Worm (Caenorhabditis elegans) whole organism, L4/young adult: ENCODE results near the gene sft-1.
A peak's percentile ranks its signal among the peaks of the same experiment; 100 is the strongest.

Source experiments
- W03F9.2 ChIP-seq: fragments of 150-350 bp; optimal IDR thresholded peaks from 2 replicates; lab custom pipeline; 2014; ENCODE audit warnings: missing biosample characterization, missing genetic modification characterization
- dao-5 ChIP-seq: sonication (generic microtip); optimal IDR thresholded peaks from 2 replicates; lab custom pipeline; 2016; ENCODE audit warnings: missing genotype, missing genetic modification characterization, moderate library complexity, missing compliant biosample characterization
- him-1 ChIP-seq: sonication (generic microtip); optimal IDR thresholded peaks from 2 replicates; lab custom pipeline; 2016; ENCODE audit warnings: missing genotype, missing genetic modification reagents, missing genetic modification characterization, missing compliant biosample characterization

sft-1 gene

DNA sequence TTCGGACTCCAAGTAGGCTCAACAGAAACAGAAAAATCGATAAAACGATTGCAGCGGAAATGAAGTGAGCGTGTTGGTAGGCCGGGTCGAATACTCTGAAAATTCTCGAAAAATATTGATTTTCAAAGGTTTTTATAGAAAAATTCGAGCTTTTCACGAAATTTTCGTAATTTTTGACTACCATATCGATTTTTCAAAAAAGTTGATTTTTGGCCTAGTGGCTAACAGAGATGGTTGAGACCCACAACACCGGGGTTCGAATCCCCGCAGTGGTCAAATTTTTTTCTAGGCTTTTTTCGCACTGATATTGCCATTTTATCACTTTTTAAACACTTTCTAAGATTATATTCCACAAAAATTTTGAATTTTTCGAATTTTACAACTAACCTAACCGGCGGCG lies 22.3 kb downstream of the sft-1 start:
- TF ChIP-seq W03F9.2 (tag; lab: Kevin White, UChicago) (no peak), dao-5 (tag; lab: Kevin White, UChicago) (no peak), him-1 (tag; lab: Kevin White, UChicago) (no peak)

DNA sequence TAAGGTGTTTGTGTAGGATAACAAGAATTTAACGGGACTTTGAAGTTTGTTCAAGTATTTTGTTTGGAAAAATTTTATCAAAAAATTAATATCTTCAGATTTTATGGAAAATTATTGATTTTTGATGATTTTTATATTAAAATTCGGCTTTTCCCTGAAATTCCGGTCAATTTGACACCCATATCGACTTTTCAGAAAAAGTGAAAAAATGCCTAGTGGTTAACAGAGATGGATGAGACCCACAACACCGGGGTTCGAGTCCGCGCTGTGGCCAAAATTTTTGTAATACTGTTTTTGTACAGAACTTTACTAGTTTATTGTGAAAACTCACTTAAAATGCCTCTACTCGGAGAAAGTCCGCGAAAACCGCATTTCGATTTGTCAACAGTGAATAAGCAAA lies 23.1 kb downstream of the sft-1 start:
- TF ChIP-seq him-1 (tag; lab: Kevin White, UChicago) = no peak
- TF ChIP-seq W03F9.2 (tag; lab: Kevin White, UChicago) = no peak
- no peak for TF ChIP-seq dao-5 (tag; lab: Kevin White, UChicago)

DNA sequence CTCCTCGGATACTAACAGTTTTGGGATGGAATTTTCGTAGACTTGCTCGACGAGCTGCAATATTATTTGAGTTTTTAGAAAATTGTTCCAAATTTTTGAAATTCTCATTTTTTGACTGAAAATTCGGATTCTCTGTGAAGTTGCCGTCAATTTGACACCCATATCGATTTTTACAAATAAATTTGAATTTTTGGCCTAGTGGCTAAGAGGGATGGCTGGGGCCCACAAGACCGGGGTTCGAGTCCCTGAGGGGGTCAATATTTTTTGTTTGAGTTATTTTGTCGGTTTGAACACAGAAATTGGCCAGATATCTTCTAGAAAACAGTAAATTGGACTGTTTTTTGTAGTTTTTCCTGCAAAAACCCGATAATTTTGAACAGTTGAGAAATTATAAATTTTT lies 24.1 kb downstream of the sft-1 start:
- TF ChIP-seq W03F9.2 (tag; lab: Kevin White, UChicago) = no peak
- TF ChIP-seq dao-5 (tag; lab: Kevin White, UChicago) = no peak
- TF ChIP-seq him-1 (tag; lab: Kevin White, UChicago) = no peak

DNA sequence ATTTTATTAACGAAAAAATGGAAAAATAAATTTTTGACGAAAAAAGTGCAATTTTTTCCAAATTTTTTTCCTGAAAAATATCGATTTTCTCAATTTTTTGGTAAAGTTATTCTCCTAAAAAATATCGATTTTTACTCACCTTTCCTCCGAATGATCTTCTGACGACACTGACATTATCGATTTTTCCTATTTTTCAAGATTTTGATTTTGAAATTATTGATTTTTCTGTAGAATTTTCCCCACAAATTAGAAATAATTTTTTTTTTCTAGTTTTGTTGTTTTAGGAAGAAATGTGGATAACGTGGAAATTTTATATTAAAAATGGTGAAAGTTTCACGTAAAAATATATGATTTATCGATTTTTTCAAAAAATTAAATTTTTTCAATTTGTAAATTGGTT lies 25.1 kb downstream of the sft-1 start:
- TF ChIP-seq W03F9.2 (tag; lab: Kevin White, UChicago) = no peak
- no peak for TF ChIP-seq him-1 (tag; lab: Kevin White, UChicago)

DNA sequence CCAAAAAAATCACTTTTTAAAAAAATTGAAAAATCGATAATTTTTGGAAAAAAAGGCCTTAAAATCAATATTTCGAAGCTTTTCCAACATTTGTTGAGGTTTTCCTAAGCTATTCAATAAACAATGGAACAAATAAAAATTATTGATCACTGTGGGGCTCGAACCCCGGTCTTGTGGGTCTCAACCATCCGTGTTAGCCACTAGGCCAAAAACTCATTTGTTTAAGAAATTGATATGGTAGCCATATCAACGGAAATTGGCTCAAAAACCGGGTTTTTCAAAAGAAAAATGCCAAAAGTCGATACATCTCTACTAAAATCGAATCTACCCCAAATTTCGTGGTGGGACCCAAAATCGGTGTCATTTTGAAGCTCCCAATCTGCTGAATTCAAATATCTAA lies 25.5 kb downstream of the sft-1 start:
- TF ChIP-seq dao-5 (tag; lab: Kevin White, UChicago) = no peak

DNA sequence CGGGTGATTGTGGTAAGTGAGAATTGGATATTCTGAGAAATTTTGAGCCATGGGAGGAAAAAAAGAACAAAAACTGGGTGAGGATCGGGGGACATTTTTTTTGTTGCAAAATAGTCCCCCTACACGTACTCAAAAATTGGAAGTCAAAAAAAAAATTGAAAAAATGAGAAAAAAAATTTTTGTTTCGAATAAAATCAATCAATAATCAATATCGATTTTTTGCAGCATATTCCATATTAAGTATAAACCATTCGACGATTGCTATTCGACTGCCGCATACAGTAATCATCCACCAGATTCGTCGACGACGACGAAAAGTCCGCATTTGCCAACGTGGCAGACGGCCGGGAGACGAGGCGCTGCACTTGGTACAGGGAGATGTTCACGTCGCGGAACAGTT lies 26.1 kb downstream of the sft-1 start:
- no peak for TF ChIP-seq W03F9.2 (tag; lab: Kevin White, UChicago)
- no peak for TF ChIP-seq dao-5 (tag; lab: Kevin White, UChicago)
- TF ChIP-seq him-1 (tag; lab: Kevin White, UChicago) = no peak

DNA sequence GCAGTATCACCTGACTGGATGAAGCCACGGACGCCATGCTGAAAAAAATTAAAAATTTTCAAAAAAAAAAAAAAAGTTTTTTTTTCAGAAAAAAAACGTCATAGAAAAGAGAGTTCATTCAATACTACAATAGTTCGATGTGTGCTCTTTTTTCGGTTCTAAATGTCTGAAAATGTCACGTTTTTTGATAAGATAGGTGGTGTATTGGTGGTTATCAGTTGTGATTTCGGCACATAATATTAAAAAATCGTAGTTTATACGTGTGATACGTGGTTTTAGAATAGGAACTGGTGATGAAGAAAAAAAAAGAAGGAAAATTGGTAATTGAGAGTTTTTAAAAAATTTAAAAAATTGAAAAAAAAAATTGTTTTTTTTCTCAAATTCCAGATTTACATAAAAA lies 30.5 kb downstream of the sft-1 start:
- TF ChIP-seq W03F9.2 (tag; lab: Kevin White, UChicago) (no peak), dao-5 (tag; lab: Kevin White, UChicago) (no peak), him-1 (tag; lab: Kevin White, UChicago) (no peak)

DNA sequence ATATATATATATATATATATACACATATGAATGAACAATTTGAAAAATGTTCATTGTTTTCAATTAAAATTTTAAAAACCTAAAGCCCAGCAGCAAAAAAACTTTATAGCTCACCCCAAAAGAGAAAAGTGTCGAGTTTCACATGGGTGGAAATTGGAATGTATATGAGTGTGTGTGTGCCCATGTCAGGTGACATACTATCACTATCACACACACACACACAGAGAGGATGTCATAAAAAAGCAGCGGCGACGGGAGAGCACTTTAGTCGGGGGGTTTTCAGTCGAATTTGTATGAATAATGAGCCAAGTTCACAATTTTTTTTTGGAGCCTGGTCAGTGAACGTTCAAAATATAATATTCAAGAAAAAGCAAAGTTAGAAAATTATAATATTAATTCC lies 33.5 kb downstream of the sft-1 start:
- no peak for TF ChIP-seq W03F9.2 (tag; lab: Kevin White, UChicago)
- no peak for TF ChIP-seq him-1 (tag; lab: Kevin White, UChicago)

DNA sequence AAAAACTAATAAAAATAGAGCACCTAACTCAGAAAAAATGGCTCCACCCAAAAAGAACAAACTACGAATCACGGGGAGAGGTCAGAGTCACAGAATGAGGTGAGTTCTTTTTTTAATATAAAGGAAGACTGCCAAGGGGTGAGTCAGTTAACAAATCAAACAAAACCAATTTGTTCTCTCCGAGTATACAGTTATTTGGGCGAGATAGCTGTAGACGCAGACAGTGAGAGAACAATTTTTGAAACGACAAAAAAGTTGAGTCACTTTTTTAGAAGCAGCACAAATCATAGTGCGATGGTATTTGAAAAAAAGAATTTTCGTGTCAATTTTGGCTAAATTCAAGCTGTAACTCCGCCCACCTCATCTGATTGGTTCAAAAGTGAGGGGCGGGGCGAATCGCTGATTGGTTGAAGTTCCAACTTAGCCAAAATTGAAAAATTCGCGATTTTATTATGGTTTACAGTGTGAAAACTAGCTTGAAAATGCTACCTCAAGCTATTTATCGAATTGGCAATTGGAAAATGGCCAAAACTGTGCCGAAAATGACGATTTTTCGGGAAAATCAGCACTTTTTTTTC lies 37.8 kb downstream of the sft-1 start:
- TF ChIP-seq him-1 (tag; lab: Kevin White, UChicago) = no peak
- TF ChIP-seq W03F9.2 (tag; lab: Kevin White, UChicago) = no peak
- TF ChIP-seq dao-5 (tag; lab: Kevin White, UChicago) = no peak

DNA sequence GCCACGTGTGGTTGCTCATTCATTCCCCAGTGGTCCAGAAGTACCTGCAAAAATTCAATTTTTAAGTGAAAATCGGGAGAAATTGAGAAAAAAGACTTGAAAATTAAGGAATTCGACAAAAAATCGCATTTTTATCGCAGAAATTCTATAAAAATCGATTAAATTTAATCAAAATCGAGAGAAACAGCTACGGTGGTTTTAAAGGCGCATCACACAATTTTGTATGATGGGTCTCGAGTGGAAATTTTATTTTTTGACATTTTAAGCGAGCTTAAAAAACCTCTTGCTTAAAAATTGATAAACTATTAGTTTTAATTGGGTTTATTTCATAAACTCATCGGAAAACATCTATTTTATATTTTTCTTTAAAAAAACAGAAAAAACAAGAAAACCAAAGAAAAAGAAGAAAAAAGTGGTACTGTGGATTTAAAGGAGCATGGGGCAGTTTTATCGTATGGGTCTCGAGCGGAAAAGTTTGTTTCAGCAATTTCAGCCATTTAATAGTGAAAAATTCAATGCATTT lies 40.7 kb downstream of the sft-1 start, which contains the start of gene nipa-1:
nipa-1 (minus strand) TSS at position 51 of the 523 bp plus-strand sequence.
- TF ChIP-seq dao-5 (tag; lab: Kevin White, UChicago) (no peak), him-1 (tag; lab: Kevin White, UChicago) (no peak)

DNA sequence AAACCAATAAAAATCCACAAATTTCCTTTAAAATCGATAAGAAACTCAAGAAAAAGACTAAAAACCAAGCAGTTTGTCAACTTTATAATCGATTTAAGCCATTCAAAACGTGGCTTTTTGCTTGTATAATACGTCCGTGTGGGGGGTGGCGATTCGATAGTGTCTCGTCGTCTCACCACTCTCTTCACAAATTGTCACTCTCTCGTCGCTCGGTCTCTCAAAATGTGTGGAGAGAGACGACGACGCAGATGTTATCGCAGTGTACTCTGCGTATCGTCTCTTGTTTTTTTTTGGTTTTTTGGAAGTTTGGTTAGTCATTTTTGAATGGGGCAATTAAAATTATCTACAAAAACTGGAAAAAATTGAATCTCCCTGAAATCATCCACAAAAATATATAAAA lies 41.1 kb downstream of the sft-1 start:
- TF ChIP-seq him-1 (tag; lab: Kevin White, UChicago) (peak; percentile 16), W03F9.2 (tag; lab: Kevin White, UChicago) (no peak)

DNA sequence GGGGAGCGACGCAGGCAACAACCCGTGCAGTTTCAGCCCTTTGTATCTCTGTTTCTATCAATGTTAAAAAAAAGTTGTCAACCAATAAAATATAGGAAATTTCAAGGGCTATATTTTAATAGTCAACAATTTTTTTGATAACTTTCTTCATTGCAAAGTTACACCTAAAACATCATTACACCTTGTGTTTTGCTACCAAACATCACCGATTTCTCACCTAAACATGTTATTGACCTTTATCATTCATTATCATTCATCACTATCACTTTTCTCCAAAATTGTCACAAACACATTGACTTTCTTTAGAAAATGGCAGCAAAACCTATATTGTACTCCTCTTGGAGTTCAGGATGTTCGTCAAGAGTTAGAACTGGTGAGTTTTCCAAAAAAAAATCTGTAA lies 42.6 kb downstream of the sft-1 start, which contains the start of gene Y53G8B.1:
Y53G8B.1 (plus strand) TSS at position 242 of the 400 bp plus-strand sequence.
- no peak for TF ChIP-seq him-1 (tag; lab: Kevin White, UChicago)
- no peak for TF ChIP-seq dao-5 (tag; lab: Kevin White, UChicago)
- no peak for TF ChIP-seq W03F9.2 (tag; lab: Kevin White, UChicago)

DNA sequence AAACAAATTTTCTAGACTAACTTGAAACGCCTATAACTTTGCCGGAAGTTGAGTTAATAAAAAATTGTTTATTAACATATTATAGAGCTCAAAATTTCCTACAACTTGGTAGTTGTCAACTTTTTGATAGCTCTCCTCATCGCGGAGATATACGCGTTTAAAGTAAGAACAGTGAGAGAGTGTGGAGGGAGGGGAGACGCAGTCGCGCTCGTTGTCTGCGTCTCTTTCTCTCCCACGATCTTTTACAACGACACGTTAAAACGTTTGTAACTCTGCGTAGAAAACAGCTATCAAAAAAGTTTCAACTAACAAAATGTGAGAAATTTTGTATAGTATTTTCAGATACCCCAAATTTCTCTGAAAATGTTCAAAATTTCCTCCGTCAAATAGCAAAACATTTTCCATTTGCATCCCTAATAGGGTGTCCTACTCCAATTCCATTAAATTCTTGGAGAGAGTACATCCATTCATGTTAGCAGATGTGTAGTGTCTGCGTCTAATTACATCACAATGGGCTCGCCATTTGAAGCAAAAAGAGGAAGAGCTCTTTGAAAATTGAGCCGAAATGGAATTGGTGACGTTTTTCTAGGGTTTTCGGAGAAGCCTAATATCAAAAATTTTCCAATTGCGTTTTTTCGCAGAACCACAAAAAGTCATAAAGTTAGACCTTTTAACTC lies 50.0 kb downstream of the sft-1 start:
- TF ChIP-seq dao-5 (tag; lab: Kevin White, UChicago) = no peak
- TF ChIP-seq him-1 (tag; lab: Kevin White, UChicago) = no peak
- no peak for TF ChIP-seq W03F9.2 (tag; lab: Kevin White, UChicago)

DNA sequence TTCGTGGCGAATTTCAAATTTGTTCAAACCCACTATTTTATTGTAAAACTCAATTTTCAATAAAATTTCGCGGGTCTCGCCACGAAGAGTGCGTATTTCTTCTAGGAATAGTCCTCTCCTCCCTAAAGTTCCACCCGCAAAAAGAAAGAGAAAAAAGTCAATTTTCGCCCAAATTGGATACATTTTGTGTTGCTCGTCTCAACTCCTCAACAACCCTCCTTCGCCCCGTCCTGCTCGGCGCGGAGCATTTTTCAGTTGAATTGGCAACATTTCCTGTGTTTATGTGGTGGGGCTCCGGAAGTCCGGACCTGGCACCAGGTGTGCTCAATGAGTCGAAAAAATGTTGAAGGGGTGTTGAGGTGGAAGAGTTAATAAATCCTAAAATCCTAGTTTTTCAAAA lies 51.6 kb downstream of the sft-1 start:
- TF ChIP-seq dao-5 (tag; lab: Kevin White, UChicago) (no peak), W03F9.2 (tag; lab: Kevin White, UChicago) (no peak), him-1 (tag; lab: Kevin White, UChicago) (no peak)
